Fruit fly (Drosophila melanogaster): Measurements from ENCODE around the gene Npc1a.

- TF ChIP-seq Myc (optimal IDR thresholded peaks at IDR 0.05) (no peak), ttk (optimal IDR thresholded peaks at IDR 0.05) (no peak), psq (optimal IDR thresholded peaks at IDR 0.05) (no peak)
Observed at dm6 chr2L:10263830-10264634, 43.0 kb upstream of the Npc1a start, which contains the start of gene REPTOR-BP.

All from Kc167 (cell line).